Fruit fly (Drosophila melanogaster): ENCODE data around the gene cact.

Gene cact

dm6 chr2L:16284306-16285299 lies 41.4 kb downstream of the cact start:
- no peak for TF ChIP-seq CG8478 (optimal IDR thresholded peaks at IDR 0.05)
- TF ChIP-seq CTCF (optimal IDR thresholded peaks at IDR 0.05), result peak in 1 of 2 experiments; percentile 6

dm6 chr2L:16282856-16283255 lies 43.2 kb downstream of the cact start:
- no peak for TF ChIP-seq CTCF (optimal IDR thresholded peaks at IDR 0.05)

- TF ChIP-seq CG8478 (optimal IDR thresholded peaks at IDR 0.05), result no peak
- TF ChIP-seq CTCF (optimal IDR thresholded peaks at IDR 0.05), result no peak
Observed at dm6 chr2L:16282077-16282471, 43.9 kb downstream of the cact start.

- no peak for TF ChIP-seq CTCF (optimal IDR thresholded peaks at IDR 0.05)
- no peak for TF ChIP-seq CG8478 (optimal IDR thresholded peaks at IDR 0.05)
Observed at dm6 chr2L:16281419-16282076, 44.5 kb downstream of the cact start.

- TF ChIP-seq CG8478 (optimal IDR thresholded peaks at IDR 0.05) (no peak), CTCF (optimal IDR thresholded peaks at IDR 0.05) (no peak)
Observed at dm6 chr2L:16279774-16280252, 46.2 kb downstream of the cact start.

- no peak for TF ChIP-seq CG8478 (optimal IDR thresholded peaks at IDR 0.05)
- TF ChIP-seq CTCF (optimal IDR thresholded peaks at IDR 0.05), result no peak
Observed at dm6 chr2L:16278842-16279241, 47.2 kb downstream of the cact start.

dm6 chr2L:16277922-16278321 lies 48.1 kb downstream of the cact start:
- TF ChIP-seq CTCF (optimal IDR thresholded peaks at IDR 0.05) (no peak), CG8478 (optimal IDR thresholded peaks at IDR 0.05) (no peak)

dm6 chr2L:16276820-16277219 lies 49.2 kb downstream of the cact start:
- TF ChIP-seq CG8478 (optimal IDR thresholded peaks at IDR 0.05), result no peak
- TF ChIP-seq CTCF (optimal IDR thresholded peaks at IDR 0.05), result no peak

dm6 chr2L:16275809-16276178 lies 50.2 kb downstream of the cact start:
- TF ChIP-seq CG8478 (optimal IDR thresholded peaks at IDR 0.05) (no peak), CTCF (optimal IDR thresholded peaks at IDR 0.05) (peak; percentile 57 to 81)

dm6 chr2L:16275177-16275808 lies 50.7 kb downstream of the cact start:
- TF ChIP-seq CTCF (optimal IDR thresholded peaks at IDR 0.05) (no peak), CG8478 (optimal IDR thresholded peaks at IDR 0.05) (no peak)

dm6 chr2L:16274100-16274499 lies 51.9 kb downstream of the cact start:
- TF ChIP-seq CG8478 (optimal IDR thresholded peaks at IDR 0.05), result no peak
- no peak for TF ChIP-seq CTCF (optimal IDR thresholded peaks at IDR 0.05)

dm6 chr2L:16273439-16273838 lies 52.6 kb downstream of the cact start:
- TF ChIP-seq CTCF (optimal IDR thresholded peaks at IDR 0.05) (no peak), CG8478 (optimal IDR thresholded peaks at IDR 0.05) (no peak)

- no peak for TF ChIP-seq CTCF (optimal IDR thresholded peaks at IDR 0.05)
- no peak for TF ChIP-seq CG8478 (optimal IDR thresholded peaks at IDR 0.05)
Observed at dm6 chr2L:16272730-16273129, 53.3 kb downstream of the cact start.

- no peak for TF ChIP-seq CTCF (optimal IDR thresholded peaks at IDR 0.05)
- TF ChIP-seq CG8478 (optimal IDR thresholded peaks at IDR 0.05), result no peak
Observed at dm6 chr2L:16271486-16271806, 54.6 kb downstream of the cact start.

- TF ChIP-seq CTCF (optimal IDR thresholded peaks at IDR 0.05), result no peak
- no peak for TF ChIP-seq CG8478 (optimal IDR thresholded peaks at IDR 0.05)
Observed at dm6 chr2L:16270667-16271485, 55.1 kb downstream of the cact start.

Data from S2 (cell line).